Fruit fly (Drosophila melanogaster) whole organism, embryonic: ENCODE measurements around the gene CG42728.

Experiments used
- Aef1 ChIP-seq: fragments of 200-800 bp; sonication (Bioruptor generic); IDR thresholded peaks from 3 replicates; pipeline ENCODE4 v1.3.6; 2022; ENCODE audit warnings: missing biosample characterization, missing genetic modification characterization
- B-H2 ChIP-seq: fragments of 200-800 bp; sonication (Bioruptor generic); optimal IDR thresholded peaks from 2 replicates; lab custom pipeline; 2018; ENCODE audit warnings: missing biosample characterization, mild to moderate bottlenecking, missing genetic modification characterization
- CG10462 ChIP-seq: fragments of 200-800 bp; sonication (Bioruptor generic); optimal IDR thresholded peaks from 2 replicates; lab custom pipeline; 2016; ENCODE audit warnings: missing biosample characterization, missing genetic modification characterization
- CG11247 ChIP-seq: fragments of 200-800 bp; sonication (Bioruptor generic); IDR thresholded peaks from 2 replicates; pipeline ENCODE4 v1.3.6; 2022; ENCODE audit warnings: missing biosample characterization, missing genetic modification characterization
- CG11504 ChIP-seq: fragments of 200-800 bp; sonication (Bioruptor generic); optimal IDR thresholded peaks from 3 replicates; lab custom pipeline; 2019; ENCODE audit warnings: missing biosample characterization, mild to moderate bottlenecking, missing genetic modification characterization, moderate library complexity
- CG12071 ChIP-seq: fragments of 200-800 bp; sonication (Bioruptor generic); optimal IDR thresholded peaks from 3 replicates; lab custom pipeline; 2018; ENCODE audit warnings: missing biosample characterization, mild to moderate bottlenecking, missing genetic modification characterization
- CG12769 ChIP-seq: fragments of 200-800 bp; sonication (Bioruptor generic); optimal IDR thresholded peaks from 2 replicates; lab custom pipeline; 2019; ENCODE audit warnings: missing biosample characterization, mild to moderate bottlenecking, missing genetic modification characterization, moderate library complexity
- CG13287 ChIP-seq: fragments of 200-800 bp; sonication (Bioruptor generic); IDR thresholded peaks from 2 replicates; pipeline ENCODE4 v1.3.6; 2022; ENCODE audit warnings: missing biosample characterization, missing genetic modification characterization; ENCODE audit not compliant: partially characterized antibody
- CG14014 ChIP-seq: fragments of 200-800 bp; sonication (Bioruptor generic); IDR thresholded peaks from 2 replicates; pipeline ENCODE4 v1.3.6; 2022; ENCODE audit warnings: missing biosample characterization, missing genetic modification characterization
- CG15696 ChIP-seq: fragments of 200-800 bp; sonication (Bioruptor generic); optimal IDR thresholded peaks from 2 replicates; lab custom pipeline; 2019; ENCODE audit warnings: missing biosample characterization, mild to moderate bottlenecking, missing genetic modification characterization, moderate library complexity
- CG16863 ChIP-seq: fragments of 200-800 bp; sonication (Bioruptor generic); optimal IDR thresholded peaks from 3 replicates; lab custom pipeline; 2016; ENCODE audit warnings: missing biosample characterization, missing genetic modification characterization
- CG17361 ChIP-seq: fragments of 200-800 bp; sonication (Bioruptor generic); IDR thresholded peaks from 3 replicates; pipeline ENCODE4 v1.3.6; 2022; ENCODE audit warnings: missing biosample characterization, missing genetic modification characterization
- CG2875 ChIP-seq: fragments of 200-800 bp; sonication (Bioruptor generic); optimal IDR thresholded peaks from 2 replicates; lab custom pipeline; 2017; ENCODE audit warnings: missing biosample characterization, mild to moderate bottlenecking, missing genetic modification characterization, missing genetic modification reagents
- CG30020 ChIP-seq: fragments of 200-800 bp; optimal IDR thresholded peaks from 2 replicates; lab custom pipeline; 2019; ENCODE audit warnings: missing biosample characterization, mild to moderate bottlenecking, missing genetic modification characterization, moderate library complexity
- CG31388 ChIP-seq: fragments of 200-800 bp; sonication (Bioruptor generic); optimal IDR thresholded peaks from 2 replicates; lab custom pipeline; 2016; ENCODE audit warnings: missing biosample characterization, missing genetic modification characterization
- CG32532 ChIP-seq: fragments of 200-800 bp; sonication (Bioruptor generic); IDR thresholded peaks from 2 replicates; pipeline ENCODE4 v1.3.6; 2022; ENCODE audit warnings: missing biosample characterization, missing genetic modification characterization
- CG6175 ChIP-seq: fragments of 200-800 bp; sonication (Bioruptor generic); IDR thresholded peaks from 3 replicates; pipeline ENCODE4 v1.3.6; 2022; ENCODE audit warnings: missing biosample characterization, missing genetic modification characterization
- CG7372 ChIP-seq: fragments of 200-800 bp; sonication (Bioruptor generic); IDR thresholded peaks from 2 replicates; pipeline ENCODE4 v1.3.6; 2022; ENCODE audit warnings: missing biosample characterization, missing genetic modification characterization
- CG7786 ChIP-seq: fragments of 200-800 bp; sonication (Bioruptor generic); optimal IDR thresholded peaks from 2 replicates; lab custom pipeline; 2016; ENCODE audit warnings: missing biosample characterization, missing genetic modification characterization
- CrebB ChIP-seq: fragments of 200-800 bp; sonication (Bioruptor generic); optimal IDR thresholded peaks from 3 replicates; lab custom pipeline; 2018; ENCODE audit warnings: missing biosample characterization, mild to moderate bottlenecking, missing genetic modification characterization
- D19B ChIP-seq: fragments of 200-800 bp; sonication (Bioruptor generic); optimal IDR thresholded peaks from 2 replicates; lab custom pipeline; 2017; ENCODE audit warnings: missing biosample characterization, mild to moderate bottlenecking, missing genetic modification characterization
- Dbx ChIP-seq: fragments of 200-800 bp; sonication (Bioruptor generic); IDR thresholded peaks from 3 replicates; pipeline ENCODE4 v1.3.6; 2022; ENCODE audit warnings: missing biosample characterization, missing genetic modification characterization
- Eip74EF ChIP-seq, 2 experiments: fragments of 200-800 bp in 1 of 2; fragments of >200 bp in 1 of 2; sonication (Bioruptor generic) in 1 of 2; optimal IDR thresholded peaks; 2 replicates each; lab custom pipeline; 2017 to 2019; ENCODE audit warnings: missing biosample characterization in 2 of 2, missing genetic modification characterization in 2 of 2, mild to moderate bottlenecking in 1 of 2, moderate library complexity in 1 of 2
- Gsc ChIP-seq: fragments of 200-800 bp; sonication (Bioruptor generic); IDR thresholded peaks from 2 replicates; pipeline ENCODE4 v1.3.6; 2022; ENCODE audit warnings: missing biosample characterization, missing genetic modification characterization
- Med ChIP-seq: fragments of 200-800 bp; sonication (Bioruptor generic); peaks from one replicate; lab custom pipeline; 2016; ENCODE audit warnings: missing biosample characterization, missing genetic modification characterization, mild to moderate bottlenecking, inconsistent platforms, moderate library complexity
- NFAT ChIP-seq: fragments of 200-800 bp; sonication (Bioruptor generic); IDR thresholded peaks from 2 replicates; pipeline ENCODE4 v1.3.6; 2022; ENCODE audit warnings: missing biosample characterization, missing genetic modification characterization
- Nf-YC ChIP-seq: fragments of 200-800 bp; optimal IDR thresholded peaks from 3 replicates; lab custom pipeline; 2019; ENCODE audit warnings: missing biosample characterization, mild to moderate bottlenecking, missing genetic modification characterization, moderate library complexity
- Side ChIP-seq: fragments of 200-800 bp; sonication (Bioruptor generic); optimal IDR thresholded peaks from 2 replicates; lab custom pipeline; 2016; ENCODE audit warnings: missing biosample characterization, missing genetic modification characterization
- Sry-β ChIP-seq: fragments of 200-800 bp; sonication (Bioruptor generic); optimal IDR thresholded peaks from 2 replicates; lab custom pipeline; 2018; ENCODE audit warnings: missing biosample characterization, mild to moderate bottlenecking, missing genetic modification characterization, moderate library complexity
- bbx ChIP-seq: fragments of 200-800 bp; sonication (Bioruptor generic); IDR thresholded peaks from 2 replicates; pipeline ENCODE4 v1.3.6; 2022; ENCODE audit warnings: missing biosample characterization, missing genetic modification characterization; ENCODE audit not compliant: partially characterized antibody
- bsh ChIP-seq, 2 experiments: fragments of 200-800 bp; sonication (Bioruptor generic); optimal IDR thresholded peaks; 2 replicates each; lab custom pipeline; 2017 to 2018; ENCODE audit warnings: mild to moderate bottlenecking in 2 of 2, missing biosample characterization in 2 of 2, missing genetic modification characterization in 2 of 2, moderate library complexity in 1 of 2
- btn ChIP-seq: fragments of 200-800 bp; sonication (Bioruptor generic); optimal IDR thresholded peaks from 2 replicates; lab custom pipeline; 2016; ENCODE audit warnings: missing biosample characterization, missing genetic modification characterization
- danr ChIP-seq: fragments of 200-800 bp; sonication (Bioruptor generic); IDR thresholded peaks from 2 replicates; pipeline ENCODE4 v1.3.6; 2022; ENCODE audit warnings: missing biosample characterization, missing genetic modification characterization
- dmrt99B ChIP-seq: fragments of 200-800 bp; sonication (Bioruptor generic); optimal IDR thresholded peaks from 2 replicates; lab custom pipeline; 2018; ENCODE audit warnings: missing biosample characterization, mild to moderate bottlenecking, missing genetic modification characterization, moderate library complexity
- eyg ChIP-seq: fragments of 200-800 bp; sonication (Bioruptor generic); optimal IDR thresholded peaks from 3 replicates; lab custom pipeline; 2016; ENCODE audit warnings: missing biosample characterization, missing genetic modification characterization
- fd102C ChIP-seq: fragments of 200-800 bp; sonication (Bioruptor generic); optimal IDR thresholded peaks from 2 replicates; lab custom pipeline; 2018; ENCODE audit warnings: missing biosample characterization, mild to moderate bottlenecking, missing genetic modification characterization, moderate library complexity
- fru ChIP-seq: fragments of >200 bp; optimal IDR thresholded peaks from 2 replicates; lab custom pipeline; 2017
- ftz-f1 ChIP-seq: fragments of 200-800 bp; sonication (Bioruptor generic); optimal IDR thresholded peaks from 2 replicates; lab custom pipeline; 2016; ENCODE audit warnings: missing biosample characterization, missing genetic modification characterization
- gcm2 ChIP-seq: fragments of 200-800 bp; sonication (Bioruptor generic); optimal IDR thresholded peaks from 2 replicates; lab custom pipeline; 2016; ENCODE audit warnings: missing biosample characterization, missing genetic modification characterization
- ham ChIP-seq: fragments of 200-800 bp; sonication (Bioruptor generic); IDR thresholded peaks from 2 replicates; pipeline ENCODE4 v1.3.6; 2022; ENCODE audit warnings: missing biosample characterization, missing genetic modification characterization
- hb ChIP-seq: fragments of 200-800 bp; sonication (Bioruptor generic); IDR thresholded peaks from 3 replicates; pipeline ENCODE4 v1.3.6; 2022; ENCODE audit warnings: missing biosample characterization, missing genetic modification characterization; ENCODE audit not compliant: partially characterized antibody
- knrl ChIP-seq: fragments of 200-800 bp; sonication (Bioruptor generic); IDR thresholded peaks from 3 replicates; pipeline ENCODE4 v1.3.6; 2022; ENCODE audit warnings: missing biosample characterization, missing genetic modification characterization; ENCODE audit not compliant: partially characterized antibody
- nom ChIP-seq: fragments of 200-800 bp; sonication (Bioruptor generic); optimal IDR thresholded peaks from 2 replicates; lab custom pipeline; 2017; ENCODE audit warnings: missing biosample characterization, missing genetic modification characterization, mild to moderate bottlenecking, moderate library complexity, missing genetic modification reagents
- pho ChIP-seq: fragments of 200-800 bp; sonication (Bioruptor generic); optimal IDR thresholded peaks from 2 replicates; lab custom pipeline; 2016; ENCODE audit warnings: missing biosample characterization, missing genetic modification characterization
- sens ChIP-seq: fragments of 200-800 bp; sonication (Bioruptor generic); peaks from one replicate; lab custom pipeline; 2016; ENCODE audit warnings: missing biosample characterization, missing genetic modification characterization
- stwl ChIP-seq: fragments of 200-800 bp; sonication (Bioruptor generic); optimal IDR thresholded peaks from 3 replicates; lab custom pipeline; 2018; ENCODE audit warnings: missing biosample characterization, mild to moderate bottlenecking, missing genetic modification characterization, moderate library complexity
- tgo ChIP-seq: fragments of 200-800 bp; sonication (Bioruptor generic); IDR thresholded peaks from 3 replicates; pipeline ENCODE4 v1.3.6; 2022; ENCODE audit warnings: missing biosample characterization, missing genetic modification characterization
- vnd ChIP-seq: fragments of 200-800 bp; sonication (Bioruptor generic); IDR thresholded peaks from 3 replicates; pipeline ENCODE4 v1.3.6; 2022; ENCODE audit warnings: missing biosample characterization, missing genetic modification characterization; ENCODE audit not compliant: partially characterized antibody

The CG42728 gene

dm6 chr3L:15534274-15535227 lies 6.6 kb upstream of the CG42728 start (continued):
- no peak for TF ChIP-seq gcm2 (GFP tag; lab: Kevin White, UChicago)
- peak in 1 of 2 experiments; percentile 51 for TF ChIP-seq Eip74EF (GFP tag; optimal IDR thresholded peaks at IDR 0.05; lab: Kevin White, UChicago)
- TF ChIP-seq CG10462: peak; percentile 49
- no peak for TF ChIP-seq CG11247
- no peak for TF ChIP-seq knrl (GFP tag; lab: Robert Waterston, UW)
- no peak for TF ChIP-seq CG31388 (GFP tag; lab: Kevin White, UChicago)
- TF ChIP-seq btn: peak; percentile 38
- peak; percentile 38 for TF ChIP-seq CG15696 (tag; lab: Kevin White, UChicago)
- TF ChIP-seq Nf-YC: peak; percentile 57
- no peak for TF ChIP-seq CG2875
- TF ChIP-seq Sry-β: peak; percentile 12
- TF ChIP-seq D19B: peak; percentile 99
- no peak for TF ChIP-seq CG13287 (GFP tag; lab: Robert Waterston, UW)
- peak; percentile 32 for TF ChIP-seq Side (GFP tag; lab: Kevin White, UChicago)
- no peak for TF ChIP-seq fru (lab: Kevin White, UChicago)
- TF ChIP-seq bbx (GFP tag; lab: Robert Waterston, UW): no peak
- peak; percentile 61 for TF ChIP-seq CG12769
- peak; percentile 89 for TF ChIP-seq Med (GFP tag; lab: Kevin White, UChicago)
- TF ChIP-seq danr (GFP tag; lab: Robert Waterston, UW): no peak
- TF ChIP-seq Dbx: 0 out of 3 replicates have a peak, but pooled peaks have one; percentile 16
- peak; percentile 90 for TF ChIP-seq CG17361 (GFP tag; lab: Robert Waterston, UW)
- 0 out of 3 replicates have a peak, but pooled peaks have one; percentile 25 for TF ChIP-seq Aef1 (GFP tag; lab: Robert Waterston, UW)
- peak; percentile 42 for TF ChIP-seq CG7786 (GFP tag; lab: Kevin White, UChicago)
- TF ChIP-seq CG32532 (GFP tag; lab: Robert Waterston, UW): peak; percentile 35; the same call in 1 of the 2 replicates
- TF ChIP-seq eyg (GFP tag; lab: Kevin White, UChicago): no peak
- TF ChIP-seq sens: peak; percentile 94
- TF ChIP-seq CG30020: no peak
- no peak for TF ChIP-seq hb
- 0 out of 3 replicates have a peak, but pooled peaks have one; percentile 14 for TF ChIP-seq CG6175 (GFP tag; lab: Robert Waterston, UW)
- TF ChIP-seq nom (GFP tag; lab: Kevin White, UChicago): no peak
- TF ChIP-seq ham (GFP tag; lab: Robert Waterston, UW): no peak
- TF ChIP-seq CG14014: no peak
- no peak for TF ChIP-seq stwl (tag; lab: Kevin White, UChicago)
- TF ChIP-seq vnd (GFP tag; lab: Robert Waterston, UW): no peak
- TF ChIP-seq ftz-f1 (GFP tag; lab: Kevin White, UChicago): no peak
- no peak for TF ChIP-seq fd102C (GFP tag; lab: Kevin White, UChicago)
- TF ChIP-seq NFAT: no peak
- TF ChIP-seq bsh (GFP tag; optimal IDR thresholded peaks at IDR 0.05; lab: Kevin White, UChicago): peak; percentile 17 to 40
- no peak for TF ChIP-seq Gsc (GFP tag; lab: Robert Waterston, UW)
- no peak for TF ChIP-seq CrebB (tag; lab: Kevin White, UChicago)
- peak; percentile 62 for TF ChIP-seq CG16863 (GFP tag; lab: Kevin White, UChicago)
- TF ChIP-seq CG12071 (GFP tag; lab: Kevin White, UChicago): no peak
- peak; percentile 73 for TF ChIP-seq pho (GFP tag; lab: Kevin White, UChicago)
- no peak for TF ChIP-seq tgo (GFP tag; lab: Robert Waterston, UW)
- TF ChIP-seq B-H2 (GFP tag; lab: Kevin White, UChicago): no peak
- TF ChIP-seq CG7372 (GFP tag; lab: Robert Waterston, UW): peak; percentile 44; the same call in 1 of the 2 replicates
- TF ChIP-seq dmrt99B: peak; percentile 63
- peak; percentile 68 for TF ChIP-seq CG11504
